Worm (Caenorhabditis elegans): ENCODE results near the gene rpap-2.

DNA sequence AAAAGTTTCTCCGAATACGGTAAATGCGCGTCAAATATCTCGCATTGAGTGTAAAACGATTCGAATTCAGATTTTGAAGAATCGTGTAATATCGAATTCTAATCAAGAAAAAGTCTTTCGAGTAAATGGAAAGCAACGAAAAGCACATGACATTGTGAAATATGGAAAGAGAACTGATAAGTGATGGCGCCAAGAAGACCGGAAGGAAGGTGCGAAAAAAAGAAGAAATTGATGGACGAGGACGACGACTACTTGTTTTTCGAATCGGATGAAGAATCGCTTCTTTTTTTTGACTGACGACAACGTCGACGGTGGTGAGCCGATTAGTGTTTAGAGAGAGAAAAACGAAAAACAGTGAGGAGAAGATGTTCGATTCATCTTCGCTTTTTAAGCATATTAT lies 18.2 kb downstream of the rpap-2 start:
- no peak for TF ChIP-seq mxl-2 (GFP tag; conservative IDR thresholded peaks at IDR 0.05)
- no peak for TF ChIP-seq ama-1 (optimal IDR thresholded peaks at IDR 0.05)
- no peak for TF ChIP-seq Y75B8A.6 (GFP tag; IDR thresholded peaks at IDR 0.05)
